Worm (Caenorhabditis elegans) whole organism, L1 larva: ENCODE results near the gene pho-10.

ENCODE experiments used
- C16A3.4 ChIP-seq: fragments of 150-350 bp; optimal IDR thresholded peaks from 2 replicates; lab custom pipeline; 2014; ENCODE audit warnings: missing biosample characterization, missing genetic modification characterization
- F16B12.6 ChIP-seq: fragments of 150-350 bp; optimal IDR thresholded peaks from 2 replicates; lab custom pipeline; 2014; ENCODE audit warnings: missing biosample characterization, missing genetic modification characterization
- ceh-8 ChIP-seq: fragments of 200-800 bp; sonication (Bioruptor generic); optimal IDR thresholded peaks from 2 replicates; lab custom pipeline; 2018; ENCODE audit warnings: mild to moderate bottlenecking, missing genetic modification characterization, moderate library complexity, missing compliant biosample characterization
- ces-1 ChIP-seq: fragments of 150-350 bp; optimal IDR thresholded peaks from 2 replicates; lab custom pipeline; 2014; ENCODE audit warnings: missing biosample characterization, missing genetic modification reagents, missing genetic modification characterization
- dpl-1 ChIP-seq, 3 experiments: fragments of 150-350 bp in 2 of 3; sonication (generic microtip) in 1 of 3; optimal IDR thresholded peaks; 2 replicates each; lab custom pipeline; 2014 to 2017; ENCODE audit warnings: missing biosample characterization in 3 of 3, missing genetic modification characterization in 3 of 3, missing genetic modification reagents in 3 of 3
- efl-1 ChIP-seq, 4 experiments: fragments of 150-350 bp; optimal IDR thresholded peaks in 3 of 4; peaks in 1 of 4; 1 replicate in 1 of 4; 2 replicates in 3 of 4; lab custom pipeline; 2014; ENCODE audit warnings: missing biosample characterization in 2 of 4, missing genetic modification characterization in 2 of 4, missing genetic modification reagents in 2 of 4
- efl-3 ChIP-seq: fragments of 200-800 bp; sonication (Bioruptor generic); optimal IDR thresholded peaks from 2 replicates; lab custom pipeline; 2018; ENCODE audit warnings: mild to moderate bottlenecking, missing genetic modification characterization, missing compliant biosample characterization
- egl-27 ChIP-seq, 2 experiments: fragments of 150-350 bp in 1 of 2; sonication (generic microtip); optimal IDR thresholded peaks; 3 replicates each; lab custom pipeline; 2017 to 2018; ENCODE audit warnings: missing biosample characterization in 2 of 2, missing genetic modification characterization in 2 of 2, missing genetic modification reagents in 2 of 2
- elt-2 ChIP-seq: sonication (generic microtip); optimal IDR thresholded peaks from 2 replicates; lab custom pipeline; 2016; ENCODE audit warnings: missing genetic modification characterization, mild to moderate bottlenecking, inconsistent platforms, missing compliant biosample characterization, missing genetic modification reagents
- elt-3 ChIP-seq, 6 experiments: fragments of 150-350 bp in 1 of 6; sonication (generic microtip); optimal IDR thresholded peaks; 2 replicates each; lab custom pipeline; 2017 to 2018; ENCODE audit warnings: missing biosample characterization in 6 of 6, missing genetic modification characterization in 6 of 6, inconsistent platforms in 1 of 6
- fkh-8 ChIP-seq: sonication (generic microtip); optimal IDR thresholded peaks from 2 replicates; lab custom pipeline; 2016; ENCODE audit warnings: mild to moderate bottlenecking, missing genetic modification characterization, missing compliant biosample characterization
- hlh-17 ChIP-seq: fragments of 200-800 bp; sonication (Bioruptor generic); optimal IDR thresholded peaks from 2 replicates; lab custom pipeline; 2018; ENCODE audit warnings: missing genetic modification characterization, mild to moderate bottlenecking, missing compliant biosample characterization, moderate library complexity, borderline replicate concordance
- hlh-4 ChIP-seq: sonication (generic microtip); optimal IDR thresholded peaks from 2 replicates; lab custom pipeline; 2016; ENCODE audit warnings: mild to moderate bottlenecking, missing genetic modification characterization, missing compliant biosample characterization
- hpl-2 ChIP-seq: fragments of 150-350 bp; optimal IDR thresholded peaks from 2 replicates; lab custom pipeline; 2014; ENCODE audit warnings: missing biosample characterization, missing genetic modification reagents, missing genetic modification characterization
- isw-1 ChIP-seq: fragments of 200-800 bp; sonication (Bioruptor generic); IDR thresholded peaks from 2 replicates; pipeline ENCODE4 v1.3.6; 2022; ENCODE audit warnings: missing genetic modification characterization, missing compliant biosample characterization
- lin-14 ChIP-seq: fragments of 200-800 bp; sonication (Bioruptor generic); optimal IDR thresholded peaks from 2 replicates; lab custom pipeline; 2018; ENCODE audit warnings: mild to moderate bottlenecking, missing genetic modification characterization, moderate library complexity, missing compliant biosample characterization
- lin-35 ChIP-seq, 2 experiments: fragments of 150-350 bp; optimal IDR thresholded peaks; 2 replicates each; lab custom pipeline; 2014; ENCODE audit warnings: missing biosample characterization in 2 of 2, missing genetic modification characterization in 2 of 2, missing genetic modification reagents in 2 of 2
- lir-3 ChIP-seq: sonication (generic microtip); optimal IDR thresholded peaks from 2 replicates; lab custom pipeline; 2016; ENCODE audit warnings: mild to moderate bottlenecking, missing genetic modification characterization, moderate library complexity, missing compliant biosample characterization; ENCODE audit not compliant: poor library complexity
- lsy-2 ChIP-seq, 2 experiments: fragments of 150-350 bp; optimal IDR thresholded peaks; 2 replicates each; lab custom pipeline; 2014; ENCODE audit warnings: missing biosample characterization in 2 of 2, missing genetic modification characterization in 2 of 2
- mab-9 ChIP-seq: fragments of 200-800 bp; sonication (Bioruptor generic); IDR thresholded peaks from 2 replicates; pipeline ENCODE4 v1.3.6; 2022; ENCODE audit warnings: missing genetic modification reagents, missing genetic modification characterization, missing compliant biosample characterization
- mep-1 ChIP-seq: fragments of 150-350 bp; optimal IDR thresholded peaks from 2 replicates; lab custom pipeline; 2014; ENCODE audit warnings: missing biosample characterization, missing genetic modification characterization
- nhr-12 ChIP-seq: sonication (generic microtip); optimal IDR thresholded peaks from 2 replicates; lab custom pipeline; 2017; ENCODE audit warnings: missing biosample characterization, missing genetic modification characterization
- nhr-20 ChIP-seq: sonication (generic microtip); optimal IDR thresholded peaks from 2 replicates; lab custom pipeline; 2016; ENCODE audit warnings: mild to moderate bottlenecking, missing genetic modification characterization, missing compliant biosample characterization
- nhr-28 ChIP-seq: fragments of 150-350 bp; optimal IDR thresholded peaks from 2 replicates; lab custom pipeline; 2014; ENCODE audit warnings: missing biosample characterization, missing genetic modification characterization
- nhr-47 ChIP-seq: sonication (generic microtip); optimal IDR thresholded peaks from 2 replicates; lab custom pipeline; 2016; ENCODE audit warnings: mild to moderate bottlenecking, missing genetic modification characterization, moderate library complexity, missing compliant biosample characterization
- nhr-76 ChIP-seq: sonication (generic microtip); optimal IDR thresholded peaks from 2 replicates; lab custom pipeline; 2017; ENCODE audit warnings: missing biosample characterization, missing genetic modification characterization
- nhr-84 ChIP-seq: sonication (generic microtip); optimal IDR thresholded peaks from 2 replicates; lab custom pipeline; 2017; ENCODE audit warnings: missing biosample characterization, missing genetic modification characterization
- pqm-1 ChIP-seq: sonication (generic microtip); optimal IDR thresholded peaks from 3 replicates; lab custom pipeline; 2017; ENCODE audit warnings: missing biosample characterization, missing genetic modification characterization
- rnt-1 ChIP-seq: sonication (generic microtip); optimal IDR thresholded peaks from 2 replicates; lab custom pipeline; 2016; ENCODE audit warnings: mild to moderate bottlenecking, missing genetic modification characterization, moderate library complexity, missing compliant biosample characterization
- snpc-4 ChIP-seq: fragments of 150-350 bp; optimal IDR thresholded peaks from 2 replicates; lab custom pipeline; 2014; ENCODE audit warnings: missing biosample characterization, missing genetic modification characterization
- snu-23 ChIP-seq: sonication (generic microtip); optimal IDR thresholded peaks from 2 replicates; lab custom pipeline; 2016; ENCODE audit warnings: missing genetic modification characterization, missing compliant biosample characterization
- sup-37 ChIP-seq: fragments of 200-800 bp; sonication (Bioruptor generic); optimal IDR thresholded peaks from 2 replicates; lab custom pipeline; 2018; ENCODE audit warnings: mild to moderate bottlenecking, missing genetic modification characterization, missing compliant biosample characterization
- tbx-2 ChIP-seq: sonication (generic microtip); optimal IDR thresholded peaks from 2 replicates; lab custom pipeline; 2016; ENCODE audit warnings: missing genetic modification characterization, missing compliant biosample characterization
- tlp-1 ChIP-seq: fragments of 150-350 bp; optimal IDR thresholded peaks from 2 replicates; lab custom pipeline; 2014; ENCODE audit warnings: missing biosample characterization, missing genetic modification characterization
- unc-30 ChIP-seq: sonication (generic microtip); optimal IDR thresholded peaks from 2 replicates; lab custom pipeline; 2017; ENCODE audit warnings: missing biosample characterization, missing genetic modification characterization
- unc-62 ChIP-seq: fragments of 150-350 bp; optimal IDR thresholded peaks from 2 replicates; lab custom pipeline; 2014; ENCODE audit warnings: missing biosample characterization, missing genetic modification reagents, missing genetic modification characterization
- unc-86 ChIP-seq: sonication (generic microtip); optimal IDR thresholded peaks from 2 replicates; lab custom pipeline; 2016; ENCODE audit warnings: missing genetic modification characterization, missing compliant biosample characterization
- zag-1 ChIP-seq: fragments of 150-350 bp; optimal IDR thresholded peaks from 2 replicates; lab custom pipeline; 2014; ENCODE audit warnings: missing biosample characterization, missing genetic modification characterization

The pho-10 gene

ce11 chrII:9914999-9915398 lies 5.4 kb downstream of the pho-10 start, which contains the start of gene F26C11.3:
Gene F26C11.3, minus strand, starts transcription at chrII:9915099.
- TF ChIP-seq isw-1 (no peak), fkh-8 (tag; lab: Kevin White, UChicago) (no peak), egl-27 (tag; optimal IDR thresholded peaks at IDR 0.05; lab: Kevin White, UChicago) (no peak), hlh-4 (tag; lab: Kevin White, UChicago) (no peak), nhr-12 (no peak), zag-1 (tag; lab: Kevin White, UChicago) (no peak), lin-14 (GFP tag; lab: Kevin White, UChicago) (no peak), ceh-8 (GFP tag; lab: Kevin White, UChicago) (no peak), elt-2 (tag; lab: Kevin White, UChicago) (no peak), nhr-76 (tag; lab: Kevin White, UChicago) (no peak), tbx-2 (tag; lab: Kevin White, UChicago) (no peak), mab-9 (GFP tag; lab: Robert Waterston, UW) (no peak), dpl-1 (GFP tag; optimal IDR thresholded peaks at IDR 0.05; lab: Kevin White, UChicago) (no peak), hlh-17 (GFP tag; lab: Kevin White, UChicago) (no peak), F16B12.6 (tag; lab: Kevin White, UChicago) (no peak), pqm-1 (no peak)

ce11 chrII:9904459-9904858 lies 15.9 kb downstream of the pho-10 start:
- TF ChIP-seq efl-1 (optimal IDR thresholded peaks at IDR 0.05; lab: Kevin White, UChicago) (no peak), efl-1 (GFP tag; optimal IDR thresholded peaks at IDR 0.05 in 1 of 2; lab: Kevin White, UChicago) (peak in 1 of 2 experiments; percentile 62), nhr-20 (tag; lab: Kevin White, UChicago) (no peak), tbx-2 (tag; lab: Kevin White, UChicago) (no peak), lir-3 (tag; lab: Kevin White, UChicago) (no peak), C16A3.4 (tag; lab: Kevin White, UChicago) (no peak), nhr-12 (no peak), mep-1 (no peak)

DNA sequence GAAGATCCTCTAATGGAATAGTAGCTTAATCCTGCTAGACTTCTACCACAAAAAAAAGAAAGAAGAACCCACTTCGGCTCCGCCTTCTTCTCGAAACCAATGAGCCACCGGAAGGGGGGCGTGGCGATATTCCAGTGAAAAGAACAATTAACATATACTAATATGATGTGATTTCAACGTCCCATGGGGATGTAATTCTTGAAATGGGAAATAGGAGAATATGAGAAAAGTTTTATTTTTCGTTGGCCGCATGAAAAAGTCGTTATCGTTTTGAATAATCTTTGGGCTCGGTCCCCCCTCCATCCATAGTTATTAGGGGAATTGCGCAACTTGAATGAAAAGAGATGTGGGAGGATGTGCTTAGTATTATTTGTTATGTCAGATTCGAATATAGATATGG lies 20.1 kb downstream of the pho-10 start, which contains the start of gene unc-4:
unc-4 (minus strand) TSS at position 101 of the 400 bp plus-strand sequence.
- TF ChIP-seq elt-3 (tag; optimal IDR thresholded peaks at IDR 0.05; lab: Kevin White, UChicago) = no peak
- TF ChIP-seq lsy-2 (tag; optimal IDR thresholded peaks at IDR 0.05; lab: Kevin White, UChicago) = no peak
- no peak for TF ChIP-seq nhr-28 (tag; lab: Kevin White, UChicago)
- TF ChIP-seq unc-30 (tag; lab: Kevin White, UChicago) = no peak
- no peak for TF ChIP-seq ceh-8 (GFP tag; lab: Kevin White, UChicago)
- TF ChIP-seq egl-27 (tag; optimal IDR thresholded peaks at IDR 0.05; lab: Kevin White, UChicago) = no peak

- TF ChIP-seq unc-30 (tag; lab: Kevin White, UChicago) (no peak), mab-9 (GFP tag; lab: Robert Waterston, UW) (no peak), lsy-2 (tag; optimal IDR thresholded peaks at IDR 0.05; lab: Kevin White, UChicago) (no peak), lir-3 (tag; lab: Kevin White, UChicago) (no peak), lin-35 (GFP tag; optimal IDR thresholded peaks at IDR 0.05; lab: Kevin White, UChicago) (no peak), tlp-1 (tag; lab: Kevin White, UChicago) (no peak), fkh-8 (tag; lab: Kevin White, UChicago) (no peak), ces-1 (GFP tag; lab: Kevin White, UChicago) (no peak), snu-23 (no peak), hpl-2 (GFP tag; lab: Kevin White, UChicago) (no peak), egl-27 (tag; optimal IDR thresholded peaks at IDR 0.05; lab: Kevin White, UChicago) (no peak), elt-3 (tag; optimal IDR thresholded peaks at IDR 0.05; lab: Kevin White, UChicago) (no peak)
These were observed 21.6 kb downstream of the pho-10 start for ce11 chrII:9898744-9899143.

ce11 chrII:9895173-9895572 lies 25.2 kb downstream of the pho-10 start:
- TF ChIP-seq nhr-12 = no peak
- TF ChIP-seq hpl-2 (GFP tag; lab: Kevin White, UChicago) = no peak
- no peak for TF ChIP-seq tbx-2 (tag; lab: Kevin White, UChicago)
- no peak for TF ChIP-seq nhr-28 (tag; lab: Kevin White, UChicago)
- TF ChIP-seq nhr-84 (tag; lab: Kevin White, UChicago) = no peak
- no peak for TF ChIP-seq pqm-1
- no peak for TF ChIP-seq nhr-20 (tag; lab: Kevin White, UChicago)
- TF ChIP-seq snpc-4 (tag; lab: Kevin White, UChicago) = no peak
- TF ChIP-seq nhr-47 = no peak
- TF ChIP-seq efl-3 (GFP tag; lab: Kevin White, UChicago) = no peak
- TF ChIP-seq efl-1 (optimal IDR thresholded peaks at IDR 0.05; lab: Kevin White, UChicago) = no peak
- TF ChIP-seq efl-1 (GFP tag; optimal IDR thresholded peaks at IDR 0.05 in 1 of 2; lab: Kevin White, UChicago) = no peak
- no peak for TF ChIP-seq unc-86 (tag; lab: Kevin White, UChicago)
- TF ChIP-seq unc-62 (GFP tag; lab: Kevin White, UChicago) = no peak
- no peak for TF ChIP-seq rnt-1 (tag; lab: Kevin White, UChicago)
- TF ChIP-seq ces-1 (GFP tag; lab: Kevin White, UChicago) = no peak
- no peak for TF ChIP-seq sup-37 (GFP tag; lab: Kevin White, UChicago)
- TF ChIP-seq dpl-1 (GFP tag; optimal IDR thresholded peaks at IDR 0.05; lab: Kevin White, UChicago) = no peak
